Worm (Caenorhabditis elegans) whole organism, midembryonic: ENCODE data around the gene F32D8.7.

Experiments used
- T22C8.4 ChIP-seq: fragments of 200-800 bp; sonication (Bioruptor generic); IDR thresholded peaks from 2 replicates; pipeline ENCODE4 v1.3.6; 2022; ENCODE audit warnings: missing genetic modification characterization, missing compliant biosample characterization
- cog-1 ChIP-seq: sonication (generic microtip); optimal IDR thresholded peaks from 2 replicates; lab custom pipeline; 2016; ENCODE audit warnings: missing genetic modification characterization, missing compliant biosample characterization
- med-1 ChIP-seq: sonication (generic microtip); optimal IDR thresholded peaks from 2 replicates; lab custom pipeline; 2017; ENCODE audit warnings: missing genetic modification characterization, mild to moderate bottlenecking, missing compliant biosample characterization, antibody characterized with exemption, missing genetic modification reagents; ENCODE audit not compliant: insufficient read depth

DNA sequence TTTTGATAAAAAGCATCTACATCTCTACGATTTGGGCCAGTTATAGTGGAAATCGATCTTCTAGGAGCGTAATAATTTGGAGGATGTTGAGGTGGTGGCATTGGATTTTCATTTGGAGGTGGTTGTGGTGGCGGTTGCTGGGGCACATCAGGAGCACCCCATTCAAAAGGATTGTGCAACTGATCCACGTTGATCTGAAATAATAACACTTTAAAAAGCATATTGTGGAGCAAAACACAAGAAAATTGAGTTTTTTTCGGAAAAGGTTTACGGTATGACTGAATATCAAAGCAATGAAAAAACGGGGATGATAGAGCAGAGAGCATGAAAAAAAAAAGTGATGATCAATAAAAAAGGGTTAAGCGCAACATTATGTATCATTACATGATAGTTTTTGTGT lies 32.6 kb upstream of the F32D8.7 start, which contains the start of gene saeg-1:
- TF ChIP-seq med-1 (no peak), T22C8.4 (no peak), cog-1 (no peak)
